Worm (Caenorhabditis elegans) whole organism, late embryonic: ENCODE measurements around the gene Y22D7AL.11.

ENCODE experiments used
- C08G9.2 ChIP-seq: sonication (generic microtip); optimal IDR thresholded peaks from 2 replicates; lab custom pipeline; 2016; ENCODE audit warnings: mild to moderate bottlenecking, missing genetic modification characterization, moderate library complexity, missing compliant biosample characterization
- C38D4.7 ChIP-seq: fragments of 200-800 bp; sonication (Bioruptor generic); optimal IDR thresholded peaks from 2 replicates; lab custom pipeline; 2018; ENCODE audit warnings: mild to moderate bottlenecking, missing genetic modification characterization, moderate library complexity, missing compliant biosample characterization
- F13H6.1 ChIP-seq: sonication (generic microtip); optimal IDR thresholded peaks from 2 replicates; lab custom pipeline; 2016; ENCODE audit warnings: missing genetic modification characterization, missing compliant biosample characterization
- K02D7.2 ChIP-seq: sonication (generic microtip); optimal IDR thresholded peaks from 2 replicates; lab custom pipeline; 2017; ENCODE audit warnings: mild to moderate bottlenecking, missing genetic modification characterization, missing compliant biosample characterization
- K09A11.1 ChIP-seq: sonication (generic microtip); optimal IDR thresholded peaks from 2 replicates; lab custom pipeline; 2017; ENCODE audit warnings: antibody characterized with exemption, mild to moderate bottlenecking, missing genetic modification characterization, missing compliant biosample characterization; ENCODE audit not compliant: insufficient read depth
- T23F11.4 ChIP-seq: fragments of 200-800 bp; sonication (Bioruptor generic); optimal IDR thresholded peaks from 2 replicates; lab custom pipeline; 2018; ENCODE audit warnings: mild to moderate bottlenecking, missing genetic modification characterization, missing compliant biosample characterization
- ama-1 ChIP-seq: fragments of 150-350 bp; optimal IDR thresholded peaks from 2 replicates; lab custom pipeline; 2014
- ceh-14 ChIP-seq: sonication (generic microtip); optimal IDR thresholded peaks from 2 replicates; lab custom pipeline; 2016; ENCODE audit warnings: missing genotype, missing genetic modification characterization, missing compliant biosample characterization
- ceh-18 ChIP-seq: sonication (generic microtip); optimal IDR thresholded peaks from 2 replicates; lab custom pipeline; 2016; ENCODE audit warnings: missing genetic modification characterization, missing compliant biosample characterization
- ceh-2 ChIP-seq: sonication (generic microtip); optimal IDR thresholded peaks from 2 replicates; lab custom pipeline; 2016; ENCODE audit warnings: missing genotype, missing genetic modification characterization, missing compliant biosample characterization
- ceh-22 ChIP-seq: sonication (generic microtip); optimal IDR thresholded peaks from 2 replicates; lab custom pipeline; 2017; ENCODE audit warnings: missing biosample characterization, missing genetic modification characterization
- ceh-24 ChIP-seq: sonication (generic microtip); optimal IDR thresholded peaks from 2 replicates; lab custom pipeline; 2016; ENCODE audit warnings: mild to moderate bottlenecking, missing genetic modification characterization, missing compliant biosample characterization
- ceh-30 ChIP-seq: fragments of 150-350 bp; optimal IDR thresholded peaks from 2 replicates; lab custom pipeline; 2014; ENCODE audit warnings: missing biosample characterization, missing genetic modification characterization
- ceh-34 ChIP-seq: sonication (generic microtip); optimal IDR thresholded peaks from 2 replicates; lab custom pipeline; 2016; ENCODE audit warnings: mild to moderate bottlenecking, missing genetic modification characterization, missing compliant biosample characterization
- ceh-45 ChIP-seq: fragments of 200-800 bp; sonication (Bioruptor generic); IDR thresholded peaks from 2 replicates; pipeline ENCODE4 v1.3.6; 2022; ENCODE audit warnings: missing genetic modification reagents, missing genetic modification characterization, missing compliant biosample characterization
- ceh-48 ChIP-seq: sonication (generic microtip); optimal IDR thresholded peaks from 2 replicates; lab custom pipeline; 2016; ENCODE audit warnings: missing genetic modification characterization, inconsistent platforms, missing compliant biosample characterization
- ceh-6 ChIP-seq: fragments of 200-800 bp; sonication (Bioruptor generic); optimal IDR thresholded peaks from 2 replicates; lab custom pipeline; 2018; ENCODE audit warnings: mild to moderate bottlenecking, missing genetic modification characterization, missing compliant biosample characterization
- dmd-4 ChIP-seq: sonication (generic microtip); optimal IDR thresholded peaks from 2 replicates; lab custom pipeline; 2016; ENCODE audit warnings: borderline replicate concordance, missing genetic modification characterization, missing compliant biosample characterization
- elt-2 ChIP-seq: sonication (generic microtip); optimal IDR thresholded peaks from 2 replicates; lab custom pipeline; 2016; ENCODE audit warnings: missing genetic modification reagents, missing genetic modification characterization, missing compliant biosample characterization
- fax-1 ChIP-seq: sonication (generic microtip); optimal IDR thresholded peaks from 2 replicates; lab custom pipeline; 2016; ENCODE audit warnings: missing genotype, missing genetic modification characterization, missing compliant biosample characterization
- gmeb-2 ChIP-seq: sonication (generic microtip); optimal IDR thresholded peaks from 2 replicates; lab custom pipeline; 2016; ENCODE audit warnings: missing genetic modification characterization, inconsistent platforms, missing compliant biosample characterization
- hlh-15 ChIP-seq: sonication (generic microtip); optimal IDR thresholded peaks from 2 replicates; lab custom pipeline; 2016; ENCODE audit warnings: missing genetic modification characterization, missing compliant biosample characterization
- hlh-8 ChIP-seq: sonication (generic microtip); optimal IDR thresholded peaks from 2 replicates; lab custom pipeline; 2016; ENCODE audit warnings: missing genotype, missing genetic modification characterization, missing compliant biosample characterization
- lim-6 ChIP-seq: sonication (generic microtip); optimal IDR thresholded peaks from 2 replicates; lab custom pipeline; 2016; ENCODE audit warnings: missing genetic modification characterization, missing compliant biosample characterization
- lin-11 ChIP-seq: fragments of 200-800 bp; sonication (Bioruptor generic); optimal IDR thresholded peaks from 2 replicates; lab custom pipeline; 2018; ENCODE audit warnings: mild to moderate bottlenecking, missing genetic modification characterization, missing compliant biosample characterization
- madf-2 ChIP-seq: sonication (generic microtip); optimal IDR thresholded peaks from 2 replicates; lab custom pipeline; 2017; ENCODE audit warnings: missing genetic modification characterization, missing compliant biosample characterization
- nhr-11 ChIP-seq: fragments of 150-350 bp; optimal IDR thresholded peaks from 2 replicates; lab custom pipeline; 2014; ENCODE audit warnings: missing biosample characterization, missing genetic modification characterization
- nhr-232 ChIP-seq: sonication (generic microtip); optimal IDR thresholded peaks from 2 replicates; lab custom pipeline; 2016; ENCODE audit warnings: missing genetic modification characterization, missing compliant biosample characterization
- pat-9 ChIP-seq: fragments of 200-800 bp; sonication (Bioruptor generic); optimal IDR thresholded peaks from 2 replicates; lab custom pipeline; 2018; ENCODE audit warnings: mild to moderate bottlenecking, missing genetic modification characterization, moderate library complexity, missing compliant biosample characterization
- pqm-1 ChIP-seq: sonication (generic microtip); optimal IDR thresholded peaks from 2 replicates; lab custom pipeline; 2016; ENCODE audit warnings: missing genetic modification characterization, missing compliant biosample characterization
- pros-1 ChIP-seq: fragments of 150-350 bp; optimal IDR thresholded peaks from 2 replicates; lab custom pipeline; 2014; ENCODE audit warnings: missing biosample characterization, missing genetic modification reagents, missing genetic modification characterization
- ref-2 ChIP-seq: sonication (generic microtip); optimal IDR thresholded peaks from 2 replicates; lab custom pipeline; 2016; ENCODE audit warnings: missing genetic modification characterization, missing compliant biosample characterization
- sox-2 ChIP-seq: fragments of 200-800 bp; sonication (Bioruptor generic); IDR thresholded peaks from 2 replicates; pipeline ENCODE4 v1.3.6; 2022; ENCODE audit warnings: missing genetic modification reagents, missing genetic modification characterization, missing compliant biosample characterization
- sox-4 ChIP-seq: sonication (generic microtip); optimal IDR thresholded peaks from 2 replicates; lab custom pipeline; 2017; ENCODE audit warnings: mild to moderate bottlenecking, missing genetic modification characterization, inconsistent platforms, missing compliant biosample characterization
- syd-9 ChIP-seq: sonication (generic microtip); optimal IDR thresholded peaks from 2 replicates; lab custom pipeline; 2016; ENCODE audit warnings: mild to moderate bottlenecking, missing genetic modification characterization, moderate library complexity, missing compliant biosample characterization
- tbx-2 ChIP-seq: sonication (generic microtip); optimal IDR thresholded peaks from 2 replicates; lab custom pipeline; 2016; ENCODE audit warnings: missing genetic modification characterization, missing compliant biosample characterization
- tbx-7 ChIP-seq: sonication (generic microtip); optimal IDR thresholded peaks from 2 replicates; lab custom pipeline; 2016; ENCODE audit warnings: missing genotype, missing genetic modification characterization, missing compliant biosample characterization
- ttx-3 ChIP-seq: sonication (generic microtip); optimal IDR thresholded peaks from 2 replicates; lab custom pipeline; 2016; ENCODE audit warnings: missing genetic modification reagents, missing genetic modification characterization, missing compliant biosample characterization
- unc-42 ChIP-seq: sonication (generic microtip); optimal IDR thresholded peaks from 2 replicates; lab custom pipeline; 2016; ENCODE audit warnings: missing genotype, missing genetic modification characterization, missing compliant biosample characterization
- unc-55 ChIP-seq: sonication (generic microtip); optimal IDR thresholded peaks from 2 replicates; lab custom pipeline; 2017; ENCODE audit warnings: missing biosample characterization, missing genetic modification reagents, missing genetic modification characterization
- unc-86 ChIP-seq: sonication (generic microtip); optimal IDR thresholded peaks from 2 replicates; lab custom pipeline; 2016; ENCODE audit warnings: missing genetic modification characterization, missing compliant biosample characterization
- zip-5 ChIP-seq: sonication (generic microtip); optimal IDR thresholded peaks from 2 replicates; lab custom pipeline; 2016; ENCODE audit warnings: missing genetic modification characterization, missing compliant biosample characterization

The Y22D7AL.11 gene

ce11 chrIII:1638345-1638744 is 4.2 kb upstream of the Y22D7AL.11 start:
- no peak for TF ChIP-seq pqm-1 (tag; lab: Kevin White, UChicago)
- no peak for TF ChIP-seq tbx-2 (tag; lab: Kevin White, UChicago)
- TF ChIP-seq zip-5: no peak
- no peak for TF ChIP-seq dmd-4 (tag; lab: Kevin White, UChicago)
- no peak for TF ChIP-seq lim-6 (tag; lab: Kevin White, UChicago)
- TF ChIP-seq sox-2 (GFP tag; lab: Robert Waterston, UW): no peak
- no peak for TF ChIP-seq lin-11

ce11 chrIII:1626524-1626923 is 7.6 kb downstream of the Y22D7AL.11 start, which contains the start of gene Y22D7AL.4:
Gene Y22D7AL.4, plus strand, starts transcription at chrIII:1626632.
- TF ChIP-seq ceh-22 (no peak), hlh-8 (tag; lab: Kevin White, UChicago) (no peak), unc-86 (tag; lab: Kevin White, UChicago) (no peak), gmeb-2 (no peak), unc-42 (tag; lab: Kevin White, UChicago) (no peak), C38D4.7 (GFP tag; lab: Kevin White, UChicago) (no peak), ceh-2 (no peak), ceh-6 (GFP tag; lab: Kevin White, UChicago) (no peak), ceh-18 (no peak), ama-1 (lab: Kevin White, UChicago) (no peak), tbx-7 (tag; lab: Kevin White, UChicago) (no peak), ttx-3 (no peak), nhr-11 (tag; lab: Kevin White, UChicago) (no peak), pros-1 (tag; lab: Kevin White, UChicago) (no peak), hlh-15 (tag; lab: Kevin White, UChicago) (no peak), ceh-34 (tag; lab: Kevin White, UChicago) (no peak), zip-5 (no peak), elt-2 (tag; lab: Kevin White, UChicago) (no peak), ceh-30 (no peak), F13H6.1 (no peak)

- no peak for TF ChIP-seq hlh-8 (tag; lab: Kevin White, UChicago)
- no peak for TF ChIP-seq madf-2
- no peak for TF ChIP-seq ceh-2
Measured at ce11 chrIII:1625660-1626275, 8.4 kb downstream of the Y22D7AL.11 start.

ce11 chrIII:1622329-1622728 is 11.8 kb downstream of the Y22D7AL.11 start:
- TF ChIP-seq lim-6 (tag; lab: Kevin White, UChicago) (no peak), elt-2 (tag; lab: Kevin White, UChicago) (peak; percentile 41), pat-9 (no peak), ceh-45 (GFP tag; lab: Robert Waterston, UW) (no peak)

ce11 chrIII:1621330-1621729 is 12.8 kb downstream of the Y22D7AL.11 start:
- TF ChIP-seq ceh-48 (tag; lab: Kevin White, UChicago) (no peak), ceh-14 (tag; lab: Kevin White, UChicago) (no peak), sox-4 (no peak), ceh-18 (no peak), K02D7.2 (no peak), ceh-24 (tag; lab: Kevin White, UChicago) (no peak), C08G9.2 (tag; lab: Kevin White, UChicago) (no peak), pros-1 (tag; lab: Kevin White, UChicago) (no peak), ttx-3 (no peak), fax-1 (tag; lab: Kevin White, UChicago) (no peak), K09A11.1 (tag; lab: Kevin White, UChicago) (no peak), T23F11.4 (GFP tag; lab: Kevin White, UChicago) (no peak), unc-55 (GFP tag; lab: Kevin White, UChicago) (no peak), syd-9 (no peak), ref-2 (tag; lab: Kevin White, UChicago) (no peak), nhr-232 (tag; lab: Kevin White, UChicago) (no peak), gmeb-2 (no peak)
